Worm (Caenorhabditis elegans) whole organism, L4 larva: ENCODE measurements around the gene rpl-36.A.
A peak's percentile ranks its signal among the peaks of the same experiment; 100 is the strongest.

ENCODE experiments used
- F37D6.2 ChIP-seq: sonication (generic microtip); optimal IDR thresholded peaks from 2 replicates; lab custom pipeline; 2016; ENCODE audit warnings: mild to moderate bottlenecking, missing genetic modification characterization, missing compliant biosample characterization
- F49E8.2 ChIP-seq: sonication (generic microtip); optimal IDR thresholded peaks from 2 replicates; lab custom pipeline; 2016; ENCODE audit warnings: missing compliant biosample characterization, mild to moderate bottlenecking, missing genetic modification characterization, borderline replicate concordance
- R02D3.7 ChIP-seq: fragments of 150-350 bp; sonication (generic microtip); optimal IDR thresholded peaks from 3 replicates; lab custom pipeline; 2014; ENCODE audit warnings: missing biosample characterization, missing genetic modification characterization
- T26A8.4 ChIP-seq: fragments of 200-800 bp; sonication (Bioruptor generic); IDR thresholded peaks from 2 replicates; pipeline ENCODE4 v1.3.6; 2022; ENCODE audit warnings: missing genetic modification characterization, missing compliant biosample characterization
- Y105C5A.15 ChIP-seq: fragments of 200-800 bp; sonication (Bioruptor generic); IDR thresholded peaks from 2 replicates; pipeline ENCODE4 v1.3.6; 2022; ENCODE audit warnings: missing genetic modification characterization, missing compliant biosample characterization
- ZK337.2 ChIP-seq: fragments of 200-800 bp; sonication (Bioruptor generic); IDR thresholded peaks from 2 replicates; pipeline ENCODE4 v1.3.6; 2022; ENCODE audit warnings: missing genetic modification reagents, missing genetic modification characterization, missing compliant biosample characterization
- ZK546.5 ChIP-seq, 2 experiments: sonication (generic microtip); optimal IDR thresholded peaks; 2 replicates each; lab custom pipeline; 2017; ENCODE audit warnings: missing biosample characterization in 2 of 2, missing genetic modification characterization in 2 of 2
- aha-1 ChIP-seq: fragments of 150-350 bp; peaks from one replicate; lab custom pipeline; 2014; ENCODE audit warnings: missing biosample characterization, missing genetic modification characterization
- arid-1 ChIP-seq: fragments of 200-800 bp; sonication (Bioruptor generic); conservative IDR thresholded peaks from 2 replicates; pipeline ENCODE4 v1.3.6; 2022; ENCODE audit warnings: missing genetic modification reagents, missing genetic modification characterization, missing compliant biosample characterization
- attf-4 ChIP-seq: sonication (generic microtip); optimal IDR thresholded peaks from 3 replicates; lab custom pipeline; 2017; ENCODE audit warnings: missing biosample characterization, missing genetic modification characterization
- ceh-20 ChIP-seq: fragments of 200-800 bp; sonication (Bioruptor generic); IDR thresholded peaks from 2 replicates; pipeline ENCODE4 v1.3.6; 2022; ENCODE audit warnings: missing genetic modification reagents, missing genetic modification characterization, missing compliant biosample characterization
- ceh-62 ChIP-seq: sonication (generic microtip); optimal IDR thresholded peaks from 2 replicates; lab custom pipeline; 2017; ENCODE audit warnings: missing biosample characterization, missing genetic modification characterization
- daf-16 ChIP-seq, 3 experiments: sonication (generic microtip); optimal IDR thresholded peaks; 2 replicates each; lab custom pipeline; 2016 to 2017; ENCODE audit warnings: missing genetic modification characterization in 3 of 3, missing genetic modification reagents in 3 of 3, mild to moderate bottlenecking in 2 of 3, missing compliant biosample characterization in 2 of 3, missing biosample characterization in 1 of 3, moderate library complexity in 1 of 3
- dmd-6 ChIP-seq: fragments of 200-800 bp; sonication (Bioruptor generic); IDR thresholded peaks from 2 replicates; pipeline ENCODE4 v1.3.6; 2022; ENCODE audit warnings: missing genetic modification reagents, missing genetic modification characterization, missing compliant biosample characterization
- dmd-8 ChIP-seq: fragments of 200-800 bp; sonication (Bioruptor generic); IDR thresholded peaks from 2 replicates; pipeline ENCODE4 v1.3.6; 2022; ENCODE audit warnings: missing genetic modification characterization, missing compliant biosample characterization
- dpl-1 ChIP-seq: fragments of 150-350 bp; optimal IDR thresholded peaks from 2 replicates; lab custom pipeline; 2014; ENCODE audit warnings: missing biosample characterization, missing genetic modification reagents, missing genetic modification characterization
- dve-1 ChIP-seq: sonication (generic microtip); optimal IDR thresholded peaks from 2 replicates; lab custom pipeline; 2017; ENCODE audit warnings: antibody characterized with exemption, mild to moderate bottlenecking, missing genetic modification characterization, missing compliant biosample characterization; ENCODE audit not compliant: insufficient read depth
- egl-27 ChIP-seq: sonication (generic microtip); optimal IDR thresholded peaks from 3 replicates; lab custom pipeline; 2017; ENCODE audit warnings: missing biosample characterization, missing genetic modification reagents, missing genetic modification characterization
- fkh-10 ChIP-seq: fragments of 150-350 bp; optimal IDR thresholded peaks from 2 replicates; lab custom pipeline; 2014; ENCODE audit warnings: missing biosample characterization, missing genetic modification reagents, missing genetic modification characterization
- fos-1 ChIP-seq: fragments of 150-350 bp; optimal IDR thresholded peaks from 2 replicates; lab custom pipeline; 2014; ENCODE audit warnings: missing biosample characterization, missing genetic modification characterization
- hif-1 ChIP-seq, 2 experiments: sonication (generic microtip); optimal IDR thresholded peaks; 2 replicates each; lab custom pipeline; 2016 to 2017; ENCODE audit warnings: missing compliant biosample characterization in 2 of 2, missing genetic modification characterization in 2 of 2, missing genetic modification reagents in 2 of 2, missing genotype in 2 of 2, mild to moderate bottlenecking in 1 of 2
- hlh-11 ChIP-seq: fragments of 200-800 bp; sonication (Bioruptor generic); optimal IDR thresholded peaks from 2 replicates; lab custom pipeline; 2018; ENCODE audit warnings: mild to moderate bottlenecking, missing genetic modification characterization, missing compliant biosample characterization
- hlh-30 ChIP-seq: sonication (generic microtip); optimal IDR thresholded peaks from 2 replicates; lab custom pipeline; 2017; ENCODE audit warnings: antibody characterized with exemption, mild to moderate bottlenecking, missing genetic modification characterization, missing compliant biosample characterization; ENCODE audit not compliant: insufficient read depth
- lin-13 ChIP-seq: fragments of 150-350 bp; optimal IDR thresholded peaks from 2 replicates; lab custom pipeline; 2014; ENCODE audit warnings: missing biosample characterization, missing genetic modification reagents, missing genetic modification characterization
- lin-15B ChIP-seq: fragments of 150-350 bp; sonication (generic microtip); optimal IDR thresholded peaks from 3 replicates; lab custom pipeline; 2014; ENCODE audit warnings: missing biosample characterization, missing genetic modification characterization
- lin-29 ChIP-seq: fragments of 200-800 bp; sonication (Bioruptor generic); IDR thresholded peaks from 2 replicates; pipeline ENCODE4 v1.3.6; 2022; ENCODE audit warnings: missing genetic modification reagents, missing genetic modification characterization, missing compliant biosample characterization
- lin-38 ChIP-seq: fragments of 200-800 bp; sonication (Bioruptor generic); IDR thresholded peaks from 2 replicates; pipeline ENCODE4 v1.3.6; 2022; ENCODE audit warnings: missing genetic modification reagents, missing genetic modification characterization, missing compliant biosample characterization
- lin-39 ChIP-seq: fragments of 150-350 bp; optimal IDR thresholded peaks from 2 replicates; lab custom pipeline; 2014; ENCODE audit warnings: missing biosample characterization, missing genetic modification reagents, missing genetic modification characterization
- lir-3 ChIP-seq: sonication (generic microtip); optimal IDR thresholded peaks from 2 replicates; lab custom pipeline; 2016; ENCODE audit warnings: mild to moderate bottlenecking, missing genetic modification characterization, missing compliant biosample characterization
- lsy-2 ChIP-seq, 2 experiments: fragments of 150-350 bp in 1 of 2; sonication (generic microtip) in 1 of 2; optimal IDR thresholded peaks; 2 replicates each; lab custom pipeline; 2014 to 2017; ENCODE audit warnings: missing biosample characterization in 2 of 2, missing genetic modification characterization in 2 of 2
- madf-9 ChIP-seq: fragments of 200-800 bp; sonication (Bioruptor generic); conservative IDR thresholded peaks from 2 replicates; pipeline ENCODE4 v1.3.6; 2022; ENCODE audit warnings: missing genetic modification reagents, missing genetic modification characterization, missing compliant biosample characterization
- mep-1 ChIP-seq: fragments of 150-350 bp; sonication (generic microtip); optimal IDR thresholded peaks from 3 replicates; lab custom pipeline; 2014; ENCODE audit warnings: missing biosample characterization, missing genetic modification characterization
- mes-2 ChIP-seq: sonication (generic microtip); optimal IDR thresholded peaks from 2 replicates; lab custom pipeline; 2016; ENCODE audit warnings: missing genotype, mild to moderate bottlenecking, missing genetic modification characterization, missing compliant biosample characterization; ENCODE audit not compliant: poor library complexity, severe bottlenecking
- nhr-102 ChIP-seq: sonication (generic microtip); optimal IDR thresholded peaks from 2 replicates; lab custom pipeline; 2016; ENCODE audit warnings: mild to moderate bottlenecking, missing genetic modification characterization, moderate library complexity, missing compliant biosample characterization
- nhr-237 ChIP-seq: sonication (generic microtip); optimal IDR thresholded peaks from 2 replicates; lab custom pipeline; 2017; ENCODE audit warnings: missing biosample characterization, missing genetic modification characterization
- nhr-25 ChIP-seq: sonication (generic microtip); optimal IDR thresholded peaks from 2 replicates; lab custom pipeline; 2017; ENCODE audit warnings: missing genetic modification characterization, mild to moderate bottlenecking, missing compliant biosample characterization, antibody characterized with exemption, moderate library complexity, borderline replicate concordance; ENCODE audit not compliant: insufficient read depth
- nhr-28 ChIP-seq: fragments of 150-350 bp; optimal IDR thresholded peaks from 2 replicates; lab custom pipeline; 2014; ENCODE audit warnings: missing biosample characterization, missing genetic modification characterization
- nhr-41 ChIP-seq: fragments of 200-800 bp; sonication (Bioruptor generic); IDR thresholded peaks from 2 replicates; pipeline ENCODE4 v1.3.6; 2022; ENCODE audit warnings: missing genetic modification reagents, missing genetic modification characterization, missing compliant biosample characterization
- nhr-6 ChIP-seq: fragments of 150-350 bp; optimal IDR thresholded peaks from 2 replicates; lab custom pipeline; 2014; ENCODE audit warnings: missing biosample characterization, missing genetic modification characterization
- nhr-76 ChIP-seq: fragments of 150-350 bp; optimal IDR thresholded peaks from 2 replicates; lab custom pipeline; 2014; ENCODE audit warnings: missing biosample characterization, missing genetic modification characterization
- nhr-77 ChIP-seq: fragments of 150-350 bp; optimal IDR thresholded peaks from 2 replicates; lab custom pipeline; 2014; ENCODE audit warnings: missing biosample characterization, missing genetic modification characterization
- php-3 ChIP-seq: fragments of 200-800 bp; sonication (Bioruptor generic); IDR thresholded peaks from 2 replicates; pipeline ENCODE4 v1.3.6; 2022; ENCODE audit warnings: missing genetic modification reagents, missing genetic modification characterization, missing compliant biosample characterization
- saeg-2 ChIP-seq: fragments of 200-800 bp; sonication (Bioruptor generic); IDR thresholded peaks from 2 replicates; pipeline ENCODE4 v1.3.6; 2022; ENCODE audit warnings: missing genetic modification reagents, missing genetic modification characterization, missing compliant biosample characterization
- snpc-4 ChIP-seq: fragments of 150-350 bp; optimal IDR thresholded peaks from 2 replicates; lab custom pipeline; 2014; ENCODE audit warnings: missing biosample characterization, missing genetic modification characterization
- spr-1 ChIP-seq: sonication (generic microtip); optimal IDR thresholded peaks from 2 replicates; lab custom pipeline; 2016; ENCODE audit warnings: mild to moderate bottlenecking, missing genetic modification characterization, missing compliant biosample characterization
- spr-3 ChIP-seq: fragments of 200-800 bp; sonication (Bioruptor generic); optimal IDR thresholded peaks from 2 replicates; lab custom pipeline; 2018; ENCODE audit warnings: mild to moderate bottlenecking, missing genetic modification characterization, missing compliant biosample characterization
- tag-97 ChIP-seq: fragments of 200-800 bp; sonication (Bioruptor generic); IDR thresholded peaks from 2 replicates; pipeline ENCODE4 v1.3.6; 2022; ENCODE audit warnings: missing genetic modification characterization, missing compliant biosample characterization
- zag-1 ChIP-seq: fragments of 150-350 bp; optimal IDR thresholded peaks from 2 replicates; lab custom pipeline; 2014; ENCODE audit warnings: missing biosample characterization, missing genetic modification characterization
- zfp-2 ChIP-seq: sonication (generic microtip); optimal IDR thresholded peaks from 2 replicates; lab custom pipeline; 2016; ENCODE audit warnings: mild to moderate bottlenecking, missing genetic modification characterization, missing compliant biosample characterization
- zip-11 ChIP-seq: fragments of 200-800 bp; sonication (Bioruptor generic); IDR thresholded peaks from 2 replicates; pipeline ENCODE4 v1.3.6; 2022; ENCODE audit warnings: missing genetic modification characterization, missing compliant biosample characterization
- ztf-11 ChIP-seq: fragments of 150-350 bp; optimal IDR thresholded peaks from 2 replicates; lab custom pipeline; 2014; ENCODE audit warnings: missing biosample characterization, missing genetic modification characterization

Gene rpl-36.A

DNA sequence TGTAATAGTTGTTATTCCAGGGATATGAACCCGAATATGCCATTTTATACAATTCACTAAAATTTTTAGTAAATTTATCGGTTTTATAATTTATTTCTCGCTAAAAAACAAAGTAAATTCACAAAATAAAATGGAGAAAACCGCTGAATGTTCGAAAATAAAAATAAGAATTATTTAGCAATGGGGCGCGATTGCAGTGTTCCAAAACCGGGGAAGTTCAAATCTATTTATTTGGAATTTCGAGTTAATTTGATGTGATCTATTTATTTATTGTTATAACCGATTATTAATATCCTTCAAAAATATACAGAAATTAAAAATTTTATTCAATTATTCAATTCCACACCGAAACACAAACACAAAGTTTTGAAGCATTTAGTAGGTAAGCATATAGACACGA, 35.5 kb upstream of the rpl-36.A start, which contains the start of gene F40F8.11:
Gene F40F8.11, minus strand, starts transcription at position 49 of the 400 bp plus-strand sequence.
- TF ChIP-seq nhr-41 (GFP tag; lab: Robert Waterston, UW) (no peak), egl-27 (tag; lab: Kevin White, UChicago) (no peak), nhr-6 (tag; lab: Kevin White, UChicago) (no peak), ceh-62 (no peak), F49E8.2 (tag; lab: Kevin White, UChicago) (no peak), dmd-6 (no peak), spr-1 (no peak), T26A8.4 (GFP tag; lab: Robert Waterston, UW) (no peak), ZK546.5 (tag; optimal IDR thresholded peaks at IDR 0.05; lab: Kevin White, UChicago) (no peak), mep-1 (tag; lab: Kevin White, UChicago) (peak; percentile 21), zfp-2 (no peak), aha-1 (tag; lab: Kevin White, UChicago) (peak; percentile 8), nhr-237 (tag; lab: Kevin White, UChicago) (no peak), F37D6.2 (tag; lab: Kevin White, UChicago) (no peak), spr-3 (no peak), zip-11 (GFP tag; lab: Robert Waterston, UW) (no peak), attf-4 (tag; lab: Kevin White, UChicago) (no peak), nhr-76 (tag; lab: Kevin White, UChicago) (no peak), zag-1 (tag; lab: Kevin White, UChicago) (no peak), saeg-2 (GFP tag; lab: Robert Waterston, UW) (no peak), hlh-11 (tag; lab: Kevin White, UChicago) (no peak), dve-1 (tag; lab: Kevin White, UChicago) (peak; percentile 66), dpl-1 (GFP tag; lab: Kevin White, UChicago) (peak; percentile 86), nhr-28 (tag; lab: Kevin White, UChicago) (peak; percentile 1), arid-1 (GFP tag; lab: Robert Waterston, UW) (no peak), lin-39 (tag; lab: Kevin White, UChicago) (no peak), madf-9 (GFP tag; lab: Robert Waterston, UW) (no peak), lir-3 (tag; lab: Kevin White, UChicago) (no peak), ceh-20 (no peak), mes-2 (tag; lab: Kevin White, UChicago) (peak; percentile 68), nhr-77 (tag; lab: Kevin White, UChicago) (peak; percentile 23), daf-16 (GFP tag; optimal IDR thresholded peaks at IDR 0.05; lab: Kevin White, UChicago) (peak in 1 of 2 experiments; percentile 44), daf-16 (tag; optimal IDR thresholded peaks at IDR 0.05; lab: Kevin White, UChicago) (peak; percentile 32), ztf-11 (tag; lab: Kevin White, UChicago) (no peak), nhr-102 (tag; lab: Kevin White, UChicago) (peak; percentile 11), nhr-25 (no peak), lin-29 (no peak), lin-38 (peak; percentile 93), tag-97 (no peak), hif-1 (tag; optimal IDR thresholded peaks at IDR 0.05; lab: Kevin White, UChicago) (no peak), lsy-2 (tag; optimal IDR thresholded peaks at IDR 0.05; lab: Kevin White, UChicago) (peak in 1 of 2 experiments; percentile 82), hlh-30 (tag; lab: Kevin White, UChicago) (peak; percentile 25)

DNA sequence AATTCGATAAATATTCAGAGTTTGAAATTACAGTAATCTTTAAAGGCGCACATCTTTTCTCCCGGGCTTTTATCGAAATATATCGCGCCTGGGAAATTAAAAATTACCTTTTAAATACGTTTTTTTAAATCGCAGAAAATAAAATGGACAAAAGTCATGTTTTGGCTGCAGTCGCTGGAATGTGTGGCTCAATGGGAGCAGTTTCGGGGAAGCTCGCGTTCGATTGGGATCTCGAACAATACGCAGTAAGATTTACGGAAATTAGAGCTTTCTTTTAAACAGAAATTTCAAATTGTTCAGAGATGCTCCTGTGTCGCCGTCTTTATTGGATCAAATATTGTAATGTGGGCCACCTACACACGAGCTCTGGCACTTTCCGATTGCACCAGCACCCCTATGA, 32.5 kb upstream of the rpl-36.A start, which contains the start of gene F40F8.12:
Gene F40F8.12, plus strand, starts transcription at position 301 of the 400 bp plus-strand sequence.
- TF ChIP-seq lin-15B (tag; lab: Kevin White, UChicago) (no peak), dmd-8 (GFP tag; lab: Robert Waterston, UW) (no peak), dve-1 (tag; lab: Kevin White, UChicago) (no peak), fkh-10 (GFP tag; lab: Kevin White, UChicago) (no peak), snpc-4 (tag; lab: Kevin White, UChicago) (no peak), lir-3 (tag; lab: Kevin White, UChicago) (no peak), ZK337.2 (GFP tag; lab: Robert Waterston, UW) (no peak), R02D3.7 (tag; lab: Kevin White, UChicago) (no peak), php-3 (GFP tag; lab: Robert Waterston, UW) (no peak), lin-13 (no peak), attf-4 (tag; lab: Kevin White, UChicago) (no peak), Y105C5A.15 (GFP tag; lab: Robert Waterston, UW) (no peak), fos-1 (tag; lab: Kevin White, UChicago) (no peak)
